Fruit fly (Drosophila melanogaster) whole organism, embryonic: ENCODE measurements around the gene CG4293.

ENCODE experiments used
- Adf1 ChIP-seq: fragments of 200-800 bp; sonication (Bioruptor generic); IDR thresholded peaks from 2 replicates; pipeline ENCODE4 v1.3.6; 2022; ENCODE audit warnings: missing biosample characterization, missing genetic modification characterization
- Atf3 ChIP-seq: fragments of 200-800 bp; sonication (Bioruptor generic); optimal IDR thresholded peaks from 3 replicates; lab custom pipeline; 2016; ENCODE audit warnings: missing biosample characterization, missing genetic modification characterization
- CG10209 ChIP-seq: fragments of 200-800 bp; sonication (Bioruptor generic); optimal IDR thresholded peaks from 3 replicates; lab custom pipeline; 2017; ENCODE audit warnings: missing biosample characterization, mild to moderate bottlenecking, missing genetic modification characterization, missing genetic modification reagents
- CG10565 ChIP-seq: fragments of 200-800 bp; sonication (Bioruptor generic); optimal IDR thresholded peaks from 3 replicates; lab custom pipeline; 2016; ENCODE audit warnings: missing biosample characterization, mild to moderate bottlenecking, missing genetic modification characterization
- CG11398 ChIP-seq: fragments of 200-800 bp; sonication (Bioruptor generic); optimal IDR thresholded peaks from 2 replicates; lab custom pipeline; 2016; ENCODE audit warnings: missing biosample characterization, missing genetic modification characterization
- CG12104 ChIP-seq: fragments of 200-800 bp; sonication (Bioruptor generic); optimal IDR thresholded peaks from 3 replicates; lab custom pipeline; 2016; ENCODE audit warnings: missing biosample characterization, missing genetic modification characterization
- CG13894 ChIP-seq: fragments of 200-800 bp; sonication (Bioruptor generic); optimal IDR thresholded peaks from 3 replicates; lab custom pipeline; 2018; ENCODE audit warnings: missing biosample characterization, mild to moderate bottlenecking, missing genetic modification characterization, moderate library complexity
- CG14050 ChIP-seq: fragments of 200-800 bp; sonication (Bioruptor generic); IDR thresholded peaks from 3 replicates; pipeline ENCODE4 v1.3.6; 2022; ENCODE audit warnings: missing biosample characterization, missing genetic modification characterization
- CG1603 ChIP-seq: fragments of 200-800 bp; sonication (Bioruptor generic); optimal IDR thresholded peaks from 2 replicates; lab custom pipeline; 2019; ENCODE audit warnings: missing biosample characterization, mild to moderate bottlenecking, missing genetic modification characterization, moderate library complexity
- CG17359 ChIP-seq: fragments of 200-800 bp; sonication (Bioruptor generic); optimal IDR thresholded peaks from 3 replicates; lab custom pipeline; 2018; ENCODE audit warnings: missing biosample characterization, mild to moderate bottlenecking, missing genetic modification characterization, moderate library complexity
- CG2116 ChIP-seq: fragments of 200-800 bp; sonication (Bioruptor generic); optimal IDR thresholded peaks from 3 replicates; lab custom pipeline; 2018; ENCODE audit warnings: missing biosample characterization, mild to moderate bottlenecking, missing genetic modification characterization
- CG33213 ChIP-seq: fragments of 200-800 bp; sonication (Bioruptor generic); optimal IDR thresholded peaks from 3 replicates; lab custom pipeline; 2016; ENCODE audit warnings: missing biosample characterization, missing genetic modification characterization
- CG3838 ChIP-seq: fragments of 200-800 bp; sonication (Bioruptor generic); optimal IDR thresholded peaks from 3 replicates; lab custom pipeline; 2016; ENCODE audit warnings: missing biosample characterization, missing genetic modification characterization
- CG6254 ChIP-seq: fragments of 200-800 bp; sonication (Bioruptor generic); optimal IDR thresholded peaks from 3 replicates; lab custom pipeline; 2017; ENCODE audit warnings: mild to moderate bottlenecking, missing biosample characterization, missing genetic modification reagents, missing genetic modification characterization
- CG6854 ChIP-seq: fragments of 200-800 bp; sonication (Bioruptor generic); optimal IDR thresholded peaks from 3 replicates; lab custom pipeline; 2017; ENCODE audit warnings: missing biosample characterization, mild to moderate bottlenecking, missing genetic modification characterization
- CG7271 ChIP-seq: fragments of 200-800 bp; sonication (Bioruptor generic); optimal IDR thresholded peaks from 2 replicates; lab custom pipeline; 2018; ENCODE audit warnings: missing biosample characterization, mild to moderate bottlenecking, missing genetic modification characterization, moderate library complexity
- CG7786 ChIP-seq: fragments of 200-800 bp; sonication (Bioruptor generic); optimal IDR thresholded peaks from 2 replicates; lab custom pipeline; 2016; ENCODE audit warnings: missing biosample characterization, missing genetic modification characterization
- CG9609 ChIP-seq: fragments of 200-800 bp; sonication (Bioruptor generic); optimal IDR thresholded peaks from 3 replicates; lab custom pipeline; 2016; ENCODE audit warnings: missing biosample characterization, missing genetic modification characterization
- CG9797 ChIP-seq: fragments of 200-800 bp; sonication (Bioruptor generic); optimal IDR thresholded peaks from 3 replicates; lab custom pipeline; 2018; ENCODE audit warnings: missing biosample characterization, mild to moderate bottlenecking, missing genetic modification characterization
- CkIIα-i1 ChIP-seq: fragments of 200-800 bp; sonication (Bioruptor generic); IDR thresholded peaks from 2 replicates; pipeline ENCODE4 v1.3.6; 2022; ENCODE audit warnings: missing biosample characterization, missing genetic modification characterization
- D ChIP-seq, 2 experiments: fragments of 200-800 bp in 1 of 2; fragments of >200 bp in 1 of 2; sonication (Bioruptor generic) in 1 of 2; optimal IDR thresholded peaks; 2 replicates in 1 of 2; 3 replicates in 1 of 2; lab custom pipeline; 2017; ENCODE audit warnings: mild to moderate bottlenecking in 1 of 2, missing biosample characterization in 1 of 2, missing genetic modification characterization in 1 of 2, missing genetic modification reagents in 1 of 2
- Dp ChIP-seq: fragments of 200-800 bp; sonication (Bioruptor generic); optimal IDR thresholded peaks from 2 replicates; lab custom pipeline; 2018; ENCODE audit warnings: missing biosample characterization, mild to moderate bottlenecking, missing genetic modification characterization, moderate library complexity
- Fer2 ChIP-seq: fragments of 200-800 bp; sonication (Bioruptor generic); optimal IDR thresholded peaks from 2 replicates; lab custom pipeline; 2018; ENCODE audit warnings: missing biosample characterization, mild to moderate bottlenecking, missing genetic modification characterization, moderate library complexity
- H2.0 ChIP-seq: fragments of 200-800 bp; sonication (Bioruptor generic); IDR thresholded peaks from 2 replicates; pipeline ENCODE4 v1.3.6; 2022; ENCODE audit warnings: missing biosample characterization, missing genetic modification characterization
- Hey ChIP-seq: fragments of 200-800 bp; sonication (Bioruptor generic); optimal IDR thresholded peaks from 3 replicates; lab custom pipeline; 2018; ENCODE audit warnings: missing biosample characterization, mild to moderate bottlenecking, missing genetic modification characterization
- HmgZ ChIP-seq: fragments of 200-800 bp; sonication (Bioruptor generic); optimal IDR thresholded peaks from 2 replicates; lab custom pipeline; 2018; ENCODE audit warnings: missing biosample characterization, mild to moderate bottlenecking, missing genetic modification characterization
- Hsf ChIP-seq: fragments of 200-800 bp; sonication (Bioruptor generic); optimal IDR thresholded peaks from 3 replicates; lab custom pipeline; 2016; ENCODE audit warnings: missing biosample characterization, missing genetic modification characterization
- Ravus ChIP-seq: fragments of 200-800 bp; sonication (Bioruptor generic); IDR thresholded peaks from 2 replicates; pipeline ENCODE4 v1.3.6; 2022; ENCODE audit warnings: missing biosample characterization, missing genetic modification characterization
- Trl ChIP-seq, 3 experiments: fragments of >200 bp in 2 of 3; fragments of 200-800 bp in 1 of 3; sonication (Bioruptor generic) in 1 of 3; optimal IDR thresholded peaks; 2 replicates in 1 of 3; 3 replicates in 2 of 3; lab custom pipeline; 2016 to 2017; ENCODE audit warnings: missing biosample characterization in 1 of 3, missing genetic modification characterization in 1 of 3
- ash1 ChIP-seq: fragments of 200-800 bp; sonication (Bioruptor generic); optimal IDR thresholded peaks from 2 replicates; lab custom pipeline; 2018; ENCODE audit warnings: missing biosample characterization, mild to moderate bottlenecking, missing genetic modification characterization
- bsh ChIP-seq, 2 experiments: fragments of 200-800 bp; sonication (Bioruptor generic); optimal IDR thresholded peaks; 2 replicates each; lab custom pipeline; 2017 to 2018; ENCODE audit warnings: mild to moderate bottlenecking in 2 of 2, missing biosample characterization in 2 of 2, missing genetic modification characterization in 2 of 2, moderate library complexity in 1 of 2
- caup ChIP-seq: fragments of 200-800 bp; sonication (Bioruptor generic); optimal IDR thresholded peaks from 3 replicates; lab custom pipeline; 2017; ENCODE audit warnings: missing biosample characterization, mild to moderate bottlenecking, missing genetic modification characterization, moderate library complexity; ENCODE audit not compliant: severe bottlenecking
- dan ChIP-seq: fragments of 200-800 bp; sonication (Bioruptor generic); IDR thresholded peaks from 2 replicates; pipeline ENCODE4 v1.3.6; 2022; ENCODE audit warnings: missing biosample characterization, missing genetic modification characterization
- disco-r ChIP-seq: fragments of 200-800 bp; sonication (Bioruptor generic); optimal IDR thresholded peaks from 2 replicates; lab custom pipeline; 2016; ENCODE audit warnings: missing biosample characterization, missing genetic modification characterization
- fd96Cb ChIP-seq: fragments of 200-800 bp; sonication (Bioruptor generic); optimal IDR thresholded peaks from 2 replicates; lab custom pipeline; 2018; ENCODE audit warnings: missing biosample characterization, mild to moderate bottlenecking, missing genetic modification characterization, moderate library complexity
- gsb ChIP-seq: fragments of 200-800 bp; sonication (Bioruptor generic); IDR thresholded peaks from 2 replicates; pipeline ENCODE4 v1.3.6; 2022; ENCODE audit warnings: missing biosample characterization, missing genetic modification characterization
- h ChIP-seq: fragments of >200 bp; optimal IDR thresholded peaks from 2 replicates; lab custom pipeline; 2017
- hb ChIP-seq: fragments of 200-800 bp; sonication (Bioruptor generic); IDR thresholded peaks from 3 replicates; pipeline ENCODE4 v1.3.6; 2022; ENCODE audit warnings: missing biosample characterization, missing genetic modification characterization; ENCODE audit not compliant: partially characterized antibody
- inv ChIP-seq: fragments of 200-800 bp; sonication (Bioruptor generic); IDR thresholded peaks from 2 replicates; pipeline ENCODE4 v1.3.6; 2022; ENCODE audit warnings: missing biosample characterization, missing genetic modification characterization; ENCODE audit not compliant: partially characterized antibody
- jumu ChIP-seq: fragments of 200-800 bp; sonication (Bioruptor generic); optimal IDR thresholded peaks from 3 replicates; lab custom pipeline; 2016; ENCODE audit warnings: missing biosample characterization, missing genetic modification characterization
- onecut ChIP-seq: fragments of 200-800 bp; sonication (Bioruptor generic); IDR thresholded peaks from 2 replicates; pipeline ENCODE4 v1.3.6; 2022; ENCODE audit warnings: missing biosample characterization, missing genetic modification characterization
- pfk ChIP-seq: fragments of 200-800 bp; sonication (Bioruptor generic); optimal IDR thresholded peaks from 2 replicates; lab custom pipeline; 2018; ENCODE audit warnings: missing biosample characterization, mild to moderate bottlenecking, missing genetic modification characterization, moderate library complexity
- psq ChIP-seq: fragments of 200-800 bp; sonication (Bioruptor generic); optimal IDR thresholded peaks from 2 replicates; lab custom pipeline; 2017; ENCODE audit warnings: missing biosample characterization, missing genetic modification characterization
- ranshi ChIP-seq: fragments of 200-800 bp; sonication (Bioruptor generic); IDR thresholded peaks from 2 replicates; pipeline ENCODE4 v1.3.6; 2022; ENCODE audit warnings: missing biosample characterization, missing genetic modification characterization
- sisA ChIP-seq: fragments of 200-800 bp; sonication (Bioruptor generic); IDR thresholded peaks from 2 replicates; pipeline ENCODE4 v1.3.6; 2022; ENCODE audit warnings: missing biosample characterization, missing genetic modification characterization
- so ChIP-seq: fragments of 200-800 bp; sonication (Bioruptor generic); IDR thresholded peaks from 3 replicates; pipeline ENCODE4 v1.3.6; 2022; ENCODE audit warnings: missing biosample characterization, missing genetic modification characterization
- vfl ChIP-seq: fragments of 200-800 bp; sonication (Bioruptor generic); optimal IDR thresholded peaks from 2 replicates; lab custom pipeline; 2016; ENCODE audit warnings: missing biosample characterization, missing genetic modification characterization
- zf30C ChIP-seq: fragments of 200-800 bp; sonication (Bioruptor generic); optimal IDR thresholded peaks from 3 replicates; lab custom pipeline; 2018; ENCODE audit warnings: missing biosample characterization, mild to moderate bottlenecking, missing genetic modification characterization

The CG4293 gene

dm6 chrX:493445-494190 lies 36.5 kb downstream of the CG4293 start, which contains the start of gene CG17896 (continued):
- TF ChIP-seq sisA (GFP tag; lab: Robert Waterston, UW) = peak; percentile 98
- TF ChIP-seq H2.0 = peak; percentile 97
- TF ChIP-seq so (GFP tag; lab: Robert Waterston, UW) = peak; percentile 97
- peak; percentile 96 for TF ChIP-seq Ravus (GFP tag; lab: Robert Waterston, UW)
- TF ChIP-seq CG9609 (GFP tag; lab: Kevin White, UChicago) = peak; percentile 99
- TF ChIP-seq CG6854 (GFP tag; lab: Kevin White, UChicago) = peak; percentile 97
- TF ChIP-seq disco-r (GFP tag; lab: Kevin White, UChicago) = peak; percentile 97
- TF ChIP-seq CkIIα-i1 (GFP tag; lab: Robert Waterston, UW) = peak; percentile 93
- TF ChIP-seq CG7786 (GFP tag; lab: Kevin White, UChicago) = peak; percentile 99
- no peak for TF ChIP-seq hb (GFP tag; lab: Robert Waterston, UW)
- TF ChIP-seq onecut (GFP tag; lab: Robert Waterston, UW) = peak; percentile 92
- peak; percentile 97 for TF ChIP-seq CG17359 (tag; lab: Kevin White, UChicago)
- TF ChIP-seq caup (GFP tag; lab: Kevin White, UChicago) = peak; percentile 99
- peak; percentile 97 for TF ChIP-seq CG12104 (GFP tag; lab: Kevin White, UChicago)
- TF ChIP-seq CG10209 (GFP tag; lab: Kevin White, UChicago) = peak; percentile 98
- peak; percentile 95 for TF ChIP-seq CG3838 (GFP tag; lab: Kevin White, UChicago)
- TF ChIP-seq pfk (GFP tag; lab: Kevin White, UChicago) = peak; percentile 2
- peak; percentile 44 for TF ChIP-seq CG9797 (GFP tag; lab: Kevin White, UChicago)
- TF ChIP-seq Dp (GFP tag; lab: Kevin White, UChicago) = peak; percentile 15
- TF ChIP-seq CG33213 (GFP tag; lab: Kevin White, UChicago) = peak; percentile 98
- peak; percentile 93 for TF ChIP-seq ash1 (GFP tag; lab: Kevin White, UChicago)
- TF ChIP-seq CG11398 (GFP tag; lab: Kevin White, UChicago) = peak; percentile 98
- TF ChIP-seq CG10565 (GFP tag; lab: Kevin White, UChicago) = peak; percentile 81
- TF ChIP-seq CG14050 (GFP tag; lab: Robert Waterston, UW) = peak; percentile 95
- no peak for TF ChIP-seq D (optimal IDR thresholded peaks at IDR 0.05; lab: Kevin White, UChicago)
- TF ChIP-seq D (GFP tag; optimal IDR thresholded peaks at IDR 0.05; lab: Kevin White, UChicago) = peak; percentile 92
- peak; percentile 98 for TF ChIP-seq jumu (GFP tag; lab: Kevin White, UChicago)
- TF ChIP-seq Atf3 = peak; percentile 96
- peak; percentile 75 for TF ChIP-seq CG2116 (GFP tag; lab: Kevin White, UChicago)
- TF ChIP-seq vfl (GFP tag; lab: Kevin White, UChicago) = peak; percentile 98
- peak; percentile 73; the same call in 1 of the 2 replicates for TF ChIP-seq dan (GFP tag; lab: Robert Waterston, UW)
- TF ChIP-seq Trl (optimal IDR thresholded peaks at IDR 0.05; lab: Kevin White, UChicago) = peak in 1 of 2 experiments; percentile 46
- peak; percentile 99 for TF ChIP-seq Trl (GFP tag; optimal IDR thresholded peaks at IDR 0.05; lab: Kevin White, UChicago)
- TF ChIP-seq Adf1 = peak; percentile 88
- peak; percentile 98 for TF ChIP-seq gsb (GFP tag; lab: Robert Waterston, UW)
- peak; percentile 98 for TF ChIP-seq CG1603 (tag; lab: Kevin White, UChicago)
- peak; percentile 95 for TF ChIP-seq bsh (GFP tag; optimal IDR thresholded peaks at IDR 0.05; lab: Kevin White, UChicago)
- TF ChIP-seq inv (GFP tag; lab: Robert Waterston, UW) = no peak
- peak; percentile 99 for TF ChIP-seq Hsf (GFP tag; lab: Kevin White, UChicago)
- no peak for TF ChIP-seq h (lab: Kevin White, UChicago)
- peak; percentile 99 for TF ChIP-seq HmgZ (tag; lab: Kevin White, UChicago)
- peak; percentile 98 for TF ChIP-seq ranshi (GFP tag; lab: Robert Waterston, UW)
- peak; percentile 86 for TF ChIP-seq CG6254 (GFP tag; lab: Kevin White, UChicago)
- TF ChIP-seq CG7271 (tag; lab: Kevin White, UChicago) = peak; percentile 67
- peak; percentile 84 for TF ChIP-seq psq (GFP tag; lab: Kevin White, UChicago)
- peak; percentile 30 for TF ChIP-seq zf30C (GFP tag; lab: Kevin White, UChicago)
- TF ChIP-seq fd96Cb (tag; lab: Kevin White, UChicago) = peak; percentile 95
- TF ChIP-seq Hey (tag; lab: Kevin White, UChicago) = peak; percentile 91
- peak; percentile 92 for TF ChIP-seq Fer2 (tag; lab: Kevin White, UChicago)
- peak; percentile 97 for TF ChIP-seq CG13894 (tag; lab: Kevin White, UChicago)
